Fruit fly (Drosophila melanogaster) whole organism, embryonic: Measurements from ENCODE around the gene Ids.

Experiments
- Antp ChIP-seq: fragments of 200-800 bp; sonication (Bioruptor generic); optimal IDR thresholded peaks from 3 replicates; lab custom pipeline; 2016; ENCODE audit warnings: missing biosample characterization, missing genetic modification characterization
- Atf3 ChIP-seq: fragments of 200-800 bp; sonication (Bioruptor generic); optimal IDR thresholded peaks from 3 replicates; lab custom pipeline; 2016; ENCODE audit warnings: missing biosample characterization, missing genetic modification characterization
- CG10147 ChIP-seq: fragments of 200-800 bp; sonication (Bioruptor generic); optimal IDR thresholded peaks from 2 replicates; lab custom pipeline; 2019; ENCODE audit warnings: missing biosample characterization, mild to moderate bottlenecking, missing genetic modification characterization, moderate library complexity
- CG10209 ChIP-seq: fragments of 200-800 bp; sonication (Bioruptor generic); optimal IDR thresholded peaks from 3 replicates; lab custom pipeline; 2017; ENCODE audit warnings: missing biosample characterization, mild to moderate bottlenecking, missing genetic modification characterization, missing genetic modification reagents
- CG10431 ChIP-seq: fragments of 200-800 bp; sonication (Bioruptor generic); optimal IDR thresholded peaks from 3 replicates; lab custom pipeline; 2018; ENCODE audit warnings: missing biosample characterization, mild to moderate bottlenecking, missing genetic modification characterization
- CG11696 ChIP-seq: fragments of 200-800 bp; sonication (Bioruptor generic); IDR thresholded peaks from 2 replicates; pipeline ENCODE4 v1.3.6; 2022; ENCODE audit warnings: missing biosample characterization, missing genetic modification characterization
- CG12071 ChIP-seq: fragments of 200-800 bp; sonication (Bioruptor generic); optimal IDR thresholded peaks from 3 replicates; lab custom pipeline; 2018; ENCODE audit warnings: missing biosample characterization, mild to moderate bottlenecking, missing genetic modification characterization
- CG1233 ChIP-seq: fragments of 200-800 bp; sonication (Bioruptor generic); optimal IDR thresholded peaks from 4 replicates; lab custom pipeline; 2018; ENCODE audit warnings: missing biosample characterization, mild to moderate bottlenecking, missing genetic modification characterization
- CG1603 ChIP-seq: fragments of 200-800 bp; sonication (Bioruptor generic); optimal IDR thresholded peaks from 2 replicates; lab custom pipeline; 2019; ENCODE audit warnings: missing biosample characterization, mild to moderate bottlenecking, missing genetic modification characterization, moderate library complexity
- CG16863 ChIP-seq: fragments of 200-800 bp; sonication (Bioruptor generic); optimal IDR thresholded peaks from 3 replicates; lab custom pipeline; 2016; ENCODE audit warnings: missing biosample characterization, missing genetic modification characterization
- CG17186 ChIP-seq: fragments of 200-800 bp; sonication (Bioruptor generic); optimal IDR thresholded peaks from 3 replicates; lab custom pipeline; 2017; ENCODE audit warnings: missing biosample characterization, missing genetic modification reagents, missing genetic modification characterization
- CG17568 ChIP-seq: fragments of 200-800 bp; sonication (Bioruptor generic); optimal IDR thresholded peaks from 2 replicates; lab custom pipeline; 2018; ENCODE audit warnings: missing biosample characterization, mild to moderate bottlenecking, missing genetic modification characterization, moderate library complexity
- CG2116 ChIP-seq: fragments of 200-800 bp; sonication (Bioruptor generic); optimal IDR thresholded peaks from 3 replicates; lab custom pipeline; 2018; ENCODE audit warnings: missing biosample characterization, mild to moderate bottlenecking, missing genetic modification characterization
- CG2712 ChIP-seq: fragments of 200-800 bp; optimal IDR thresholded peaks from 3 replicates; lab custom pipeline; 2019; ENCODE audit warnings: missing biosample characterization, mild to moderate bottlenecking, missing genetic modification characterization, moderate library complexity
- CG4282 ChIP-seq: fragments of 200-800 bp; sonication (Bioruptor generic); optimal IDR thresholded peaks from 2 replicates; lab custom pipeline; 2016; ENCODE audit warnings: missing biosample characterization, missing genetic modification characterization
- CG5180 ChIP-seq: fragments of 200-800 bp; sonication (Bioruptor generic); optimal IDR thresholded peaks from 3 replicates; lab custom pipeline; 2017; ENCODE audit warnings: missing biosample characterization, missing genetic modification characterization, mild to moderate bottlenecking, moderate library complexity, missing genetic modification reagents
- CG5245 ChIP-seq: fragments of 200-800 bp; sonication (Bioruptor generic); optimal IDR thresholded peaks from 3 replicates; lab custom pipeline; 2016; ENCODE audit warnings: missing biosample characterization, missing genetic modification characterization
- CG7556 ChIP-seq: fragments of 200-800 bp; sonication (Bioruptor generic); optimal IDR thresholded peaks from 2 replicates; lab custom pipeline; 2017; ENCODE audit warnings: missing biosample characterization, mild to moderate bottlenecking, missing genetic modification characterization
- CG7786 ChIP-seq: fragments of 200-800 bp; sonication (Bioruptor generic); optimal IDR thresholded peaks from 2 replicates; lab custom pipeline; 2016; ENCODE audit warnings: missing biosample characterization, missing genetic modification characterization
- CG9817 ChIP-seq: fragments of 200-800 bp; sonication (Bioruptor generic); optimal IDR thresholded peaks from 2 replicates; lab custom pipeline; 2018; ENCODE audit warnings: missing biosample characterization, mild to moderate bottlenecking, missing genetic modification characterization, moderate library complexity
- D19B ChIP-seq: fragments of 200-800 bp; sonication (Bioruptor generic); optimal IDR thresholded peaks from 2 replicates; lab custom pipeline; 2017; ENCODE audit warnings: missing biosample characterization, mild to moderate bottlenecking, missing genetic modification characterization
- Dll ChIP-seq: fragments of 200-800 bp; sonication (Bioruptor generic); IDR thresholded peaks from 4 replicates; pipeline ENCODE4 v1.3.6; 2022; ENCODE audit warnings: missing biosample characterization, missing genetic modification characterization; ENCODE audit not compliant: partially characterized antibody
- Dref ChIP-seq: fragments of 200-800 bp; sonication (Bioruptor generic); IDR thresholded peaks from 2 replicates; pipeline ENCODE4 v1.3.6; 2022; ENCODE audit warnings: missing biosample characterization, missing genetic modification characterization
- E2f2 ChIP-seq: fragments of 200-800 bp; sonication (Bioruptor generic); IDR thresholded peaks from 2 replicates; pipeline ENCODE4 v1.3.6; 2022; ENCODE audit warnings: missing biosample characterization, missing genetic modification characterization
- MBD-R2 ChIP-seq: fragments of 200-800 bp; sonication (Bioruptor generic); IDR thresholded peaks from 2 replicates; pipeline ENCODE4 v1.3.6; 2022; ENCODE audit warnings: missing biosample characterization, missing genetic modification characterization
- Six4 ChIP-seq: fragments of 200-800 bp; sonication (Bioruptor generic); optimal IDR thresholded peaks from 2 replicates; lab custom pipeline; 2016; ENCODE audit warnings: missing biosample characterization, missing genetic modification characterization
- Sox100B ChIP-seq: fragments of 200-800 bp; sonication (Bioruptor generic); optimal IDR thresholded peaks from 3 replicates; lab custom pipeline; 2018; ENCODE audit warnings: missing biosample characterization, mild to moderate bottlenecking, missing genetic modification characterization
- Usf ChIP-seq: fragments of 200-800 bp; sonication (Bioruptor generic); optimal IDR thresholded peaks from 2 replicates; lab custom pipeline; 2017; ENCODE audit warnings: missing genotype, missing biosample characterization, missing genetic modification characterization
- ash1 ChIP-seq: fragments of 200-800 bp; sonication (Bioruptor generic); optimal IDR thresholded peaks from 2 replicates; lab custom pipeline; 2018; ENCODE audit warnings: missing biosample characterization, mild to moderate bottlenecking, missing genetic modification characterization
- caup ChIP-seq: fragments of 200-800 bp; sonication (Bioruptor generic); optimal IDR thresholded peaks from 3 replicates; lab custom pipeline; 2017; ENCODE audit warnings: missing biosample characterization, mild to moderate bottlenecking, missing genetic modification characterization, moderate library complexity; ENCODE audit not compliant: severe bottlenecking
- fru ChIP-seq: fragments of >200 bp; optimal IDR thresholded peaks from 2 replicates; lab custom pipeline; 2017
- fu2 ChIP-seq: fragments of 200-800 bp; sonication (Bioruptor generic); optimal IDR thresholded peaks from 2 replicates; lab custom pipeline; 2016; ENCODE audit warnings: missing biosample characterization, missing genetic modification characterization
- gsb ChIP-seq: fragments of 200-800 bp; sonication (Bioruptor generic); IDR thresholded peaks from 2 replicates; pipeline ENCODE4 v1.3.6; 2022; ENCODE audit warnings: missing biosample characterization, missing genetic modification characterization
- gt ChIP-seq: fragments of 200-800 bp; sonication (Bioruptor generic); IDR thresholded peaks from 2 replicates; pipeline ENCODE4 v1.3.6; 2022; ENCODE audit warnings: missing biosample characterization, missing genetic modification characterization
- ind ChIP-seq: fragments of 200-800 bp; sonication (Bioruptor generic); optimal IDR thresholded peaks from 3 replicates; lab custom pipeline; 2016; ENCODE audit warnings: missing biosample characterization, missing genetic modification characterization
- kah ChIP-seq: fragments of 200-800 bp; sonication (Bioruptor generic); optimal IDR thresholded peaks from 2 replicates; lab custom pipeline; 2018; ENCODE audit warnings: missing biosample characterization, mild to moderate bottlenecking, missing genetic modification characterization
- lilli ChIP-seq: fragments of 200-800 bp; sonication (Bioruptor generic); optimal IDR thresholded peaks from 3 replicates; lab custom pipeline; 2016; ENCODE audit warnings: missing biosample characterization, missing genetic modification characterization
- nmo ChIP-seq: fragments of 200-800 bp; sonication (Bioruptor generic); optimal IDR thresholded peaks from 2 replicates; lab custom pipeline; 2018; ENCODE audit warnings: missing biosample characterization, mild to moderate bottlenecking, missing genetic modification characterization, moderate library complexity
- pfk ChIP-seq: fragments of 200-800 bp; sonication (Bioruptor generic); optimal IDR thresholded peaks from 2 replicates; lab custom pipeline; 2018; ENCODE audit warnings: missing biosample characterization, mild to moderate bottlenecking, missing genetic modification characterization, moderate library complexity
- prd ChIP-seq, 3 experiments: fragments of >200 bp in 2 of 3; fragments of 200-800 bp in 1 of 3; sonication (Bioruptor generic) in 1 of 3; optimal IDR thresholded peaks in 2 of 3; IDR thresholded peaks in 1 of 3; 2 replicates in 2 of 3; 3 replicates in 1 of 3; pipeline versions ENCODE4 v1.3.6 to Lab custom; 2017 to 2022; ENCODE audit warnings: missing biosample characterization in 1 of 3, missing genetic modification characterization in 1 of 3
- repo ChIP-seq: fragments of 200-800 bp; sonication (Bioruptor generic); optimal IDR thresholded peaks from 2 replicates; lab custom pipeline; 2016; ENCODE audit warnings: missing biosample characterization, missing genetic modification characterization
- scrt ChIP-seq: fragments of 200-800 bp; sonication (Bioruptor generic); optimal IDR thresholded peaks from 2 replicates; lab custom pipeline; 2018; ENCODE audit warnings: missing biosample characterization, mild to moderate bottlenecking, missing genetic modification characterization, moderate library complexity
- stc ChIP-seq: fragments of 200-800 bp; sonication (Bioruptor generic); IDR thresholded peaks from 2 replicates; pipeline ENCODE4 v1.3.6; 2022; ENCODE audit warnings: missing biosample characterization, missing genetic modification characterization
- tgo ChIP-seq: fragments of 200-800 bp; sonication (Bioruptor generic); IDR thresholded peaks from 3 replicates; pipeline ENCODE4 v1.3.6; 2022; ENCODE audit warnings: missing biosample characterization, missing genetic modification characterization
- tin ChIP-seq: fragments of 200-800 bp; sonication (Bioruptor generic); optimal IDR thresholded peaks from 3 replicates; lab custom pipeline; 2016; ENCODE audit warnings: missing biosample characterization, missing genetic modification characterization
- twi ChIP-seq: fragments of 200-800 bp; optimal IDR thresholded peaks from 2 replicates; lab custom pipeline; 2019; ENCODE audit warnings: missing biosample characterization, mild to moderate bottlenecking, missing genetic modification characterization, moderate library complexity
- unc-4 ChIP-seq: fragments of 200-800 bp; sonication (Bioruptor generic); IDR thresholded peaks from 2 replicates; pipeline ENCODE4 v1.3.6; 2022; ENCODE audit warnings: missing biosample characterization, missing genetic modification characterization; ENCODE audit not compliant: partially characterized antibody
- zen ChIP-seq: fragments of 200-800 bp; sonication (Bioruptor generic); optimal IDR thresholded peaks from 3 replicates; lab custom pipeline; 2018; ENCODE audit warnings: missing biosample characterization, mild to moderate bottlenecking, missing genetic modification characterization, moderate library complexity

Ids gene

dm6 chr3L:3394854-3395723 lies 17.0 kb downstream of the Ids start (continued):
- TF ChIP-seq gsb (GFP tag; lab: Robert Waterston, UW) (no peak), lilli (GFP tag; lab: Kevin White, UChicago) (peak; percentile 88), CG10209 (peak; percentile 93), prd (optimal IDR thresholded peaks at IDR 0.05; lab: Kevin White, UChicago) (no peak), prd (GFP tag; IDR thresholded peaks at IDR 0.05; lab: Robert Waterston, UW) (peak; percentile 98), CG7786 (GFP tag; lab: Kevin White, UChicago) (peak; percentile 85), pfk (GFP tag; lab: Kevin White, UChicago) (no peak), CG12071 (peak; percentile 37), MBD-R2 (GFP tag; lab: Robert Waterston, UW) (no peak; the same call in 1 of the 2 replicates), CG1233 (GFP tag; lab: Kevin White, UChicago) (peak; percentile 58), tgo (peak; percentile 84), fru (lab: Kevin White, UChicago) (no peak), CG5245 (peak; percentile 94), nmo (GFP tag; lab: Kevin White, UChicago) (peak; percentile 98), repo (GFP tag; lab: Kevin White, UChicago) (peak; percentile 79), stc (peak; percentile 80), twi (tag; lab: Kevin White, UChicago) (peak; percentile 92), CG10147 (GFP tag; lab: Kevin White, UChicago) (peak; percentile 53), kah (peak; percentile 14), caup (GFP tag; lab: Kevin White, UChicago) (peak; percentile 49), CG9817 (peak; percentile 22), Sox100B (peak; percentile 77), CG10431 (GFP tag; lab: Kevin White, UChicago) (peak; percentile 81), Usf (peak; percentile 88), ind (peak; percentile 73), Dll (GFP tag; lab: Robert Waterston, UW) (no peak), CG4282 (GFP tag; lab: Kevin White, UChicago) (peak; percentile 72), Dref (GFP tag; lab: Robert Waterston, UW) (0 out of 2 replicates have a peak, but pooled peaks have one; percentile 2), CG11696 (peak; percentile 5), CG2712 (tag; lab: Kevin White, UChicago) (peak; percentile 93), fu2 (GFP tag; lab: Kevin White, UChicago) (peak; percentile 13), CG17186 (GFP tag; lab: Kevin White, UChicago) (peak; percentile 73), Six4 (GFP tag; lab: Kevin White, UChicago) (peak; percentile 54), tin (peak; percentile 93), unc-4 (GFP tag; lab: Robert Waterston, UW) (no peak), CG7556 (GFP tag; lab: Kevin White, UChicago) (peak; percentile 87), Atf3 (GFP tag; lab: Kevin White, UChicago) (peak; percentile 94), CG16863 (peak; percentile 93), CG2116 (GFP tag; lab: Kevin White, UChicago) (peak; percentile 71), zen (tag; lab: Kevin White, UChicago) (peak; percentile 93), gt (peak; percentile 76), CG1603 (tag; lab: Kevin White, UChicago) (peak; percentile 97), E2f2 (GFP tag; lab: Robert Waterston, UW) (peak; percentile 72; the same call in 1 of the 2 replicates), ash1 (GFP tag; lab: Kevin White, UChicago) (no peak), CG17568 (GFP tag; lab: Kevin White, UChicago) (peak; percentile 66), scrt (GFP tag; lab: Kevin White, UChicago) (no peak), D19B (GFP tag; lab: Kevin White, UChicago) (peak; percentile 93), CG5180 (GFP tag; lab: Kevin White, UChicago) (peak; percentile 16), Antp (GFP tag; lab: Kevin White, UChicago) (peak; percentile 93)
